Fruit fly (Drosophila melanogaster): Measurements from ENCODE around the gene CG2983.

Gene CG2983

dm6 chr2L:2872968-2873728 is 25.7 kb downstream of the CG2983 start (continued):
- TF ChIP-seq Sox102F (GFP tag; optimal IDR thresholded peaks at IDR 0.05) (peak; percentile 38), CG34224 (GFP tag; IDR thresholded peaks at IDR 0.05; ENCODE audit: partially characterized antibody) (no peak), CG14710 (tag; optimal IDR thresholded peaks at IDR 0.05) (no peak), psq (GFP tag; optimal IDR thresholded peaks at IDR 0.05) (no peak), CG11093 (GFP tag; IDR thresholded peaks at IDR 0.05) (0 out of 3 replicates have a peak, but pooled peaks have one; percentile 38), kni (GFP tag; optimal IDR thresholded peaks at IDR 0.05) (no peak), CG4282 (GFP tag; optimal IDR thresholded peaks at IDR 0.05) (no peak), HmgZ (tag; optimal IDR thresholded peaks at IDR 0.05) (no peak), Kr (GFP tag; optimal IDR thresholded peaks at IDR 0.05) (no peak), CG14441 (GFP tag; IDR thresholded peaks at IDR 0.05) (no peak), CG2678 (tag; optimal IDR thresholded peaks at IDR 0.05) (peak; percentile 37), CG1233 (GFP tag; optimal IDR thresholded peaks at IDR 0.05) (no peak), CG3838 (GFP tag; optimal IDR thresholded peaks at IDR 0.05) (no peak), CG8290 (GFP tag; optimal IDR thresholded peaks at IDR 0.05) (no peak), CG8290 (tag; optimal IDR thresholded peaks at IDR 0.05) (no peak), CG11398 (GFP tag; optimal IDR thresholded peaks at IDR 0.05) (no peak), jumu (GFP tag; optimal IDR thresholded peaks at IDR 0.05) (no peak), croc (GFP tag; conservative IDR thresholded peaks at IDR 0.05) (no peak), tap (tag; optimal IDR thresholded peaks at IDR 0.05) (no peak), CG2875 (GFP tag; optimal IDR thresholded peaks at IDR 0.05) (no peak), esg (GFP tag; conservative IDR thresholded peaks at IDR 0.05) (no peak), Trl (optimal IDR thresholded peaks at IDR 0.05) (no peak), Trl (GFP tag; optimal IDR thresholded peaks at IDR 0.05) (no peak), Stat92E (GFP tag; optimal IDR thresholded peaks at IDR 0.05) (no peak), gsb-n (tag; optimal IDR thresholded peaks at IDR 0.05) (no peak), Ravus (GFP tag; IDR thresholded peaks at IDR 0.05) (no peak), slou (GFP tag; optimal IDR thresholded peaks at IDR 0.05) (peak; percentile 32), CG10431 (GFP tag; optimal IDR thresholded peaks at IDR 0.05) (no peak), CG34422 (GFP tag; IDR thresholded peaks at IDR 0.05) (no peak), Gug (GFP tag; IDR thresholded peaks at IDR 0.05) (peak; percentile 9; the same call in 1 of the 4 replicates), disco-r (GFP tag; optimal IDR thresholded peaks at IDR 0.05) (no peak), Side (GFP tag; optimal IDR thresholded peaks at IDR 0.05) (peak; percentile 17), CG16779 (GFP tag; IDR thresholded peaks at IDR 0.05) (no peak), her (GFP tag; optimal IDR thresholded peaks at IDR 0.05) (no peak), CG3847 (GFP tag; IDR thresholded peaks at IDR 0.05) (peak; percentile 27; the same call in 1 of the 2 replicates), CG17361 (GFP tag; IDR thresholded peaks at IDR 0.05) (no peak), Drgx (GFP tag; IDR thresholded peaks at IDR 0.05) (peak; percentile 30; the same call in 1 of the 2 replicates), CkIIα-i1 (GFP tag; IDR thresholded peaks at IDR 0.05) (no peak), tio (GFP tag; optimal IDR thresholded peaks at IDR 0.05) (no peak), nau (GFP tag; optimal IDR thresholded peaks at IDR 0.05) (no peak), Aef1 (GFP tag; IDR thresholded peaks at IDR 0.05) (no peak), Spps (tag; optimal IDR thresholded peaks at IDR 0.05) (no peak), CG14860 (GFP tag; IDR thresholded peaks at IDR 0.05; ENCODE audit: partially characterized antibody) (no peak), cg (GFP tag; optimal IDR thresholded peaks at IDR 0.05) (no peak), Bgb (GFP tag; IDR thresholded peaks at IDR 0.05; ENCODE audit: partially characterized antibody) (no peak), NFAT (GFP tag; IDR thresholded peaks at IDR 0.05) (no peak), CG12744 (GFP tag; optimal IDR thresholded peaks at IDR 0.05) (no peak), Dbx (GFP tag; IDR thresholded peaks at IDR 0.05) (no peak), CG3163 (GFP tag; optimal IDR thresholded peaks at IDR 0.05) (no peak), vvl (GFP tag; IDR thresholded peaks at IDR 0.05) (peak; percentile 11; the same call in 1 of the 2 replicates), z (GFP tag; IDR thresholded peaks at IDR 0.05) (no peak)

Measured in whole organism, embryonic.